Worm (Caenorhabditis elegans): ENCODE measurements around the gene mltn-7.

The mltn-7 gene

ce11 chrV:370033-370432 lies at the start of gene mltn-7:
Gene mltn-7, plus strand, starts transcription at chrV:370333.
- no peak for TF ChIP-seq attf-6 (GFP tag; IDR thresholded peaks at IDR 0.05)
- TF ChIP-seq ztf-25 (GFP tag; IDR thresholded peaks at IDR 0.05): no peak
- no peak for TF ChIP-seq sptf-2 (GFP tag; optimal IDR thresholded peaks at IDR 0.05)
- no peak for TF ChIP-seq ceh-91 (GFP tag; IDR thresholded peaks at IDR 0.05)
- no peak for TF ChIP-seq nhr-90 (tag; optimal IDR thresholded peaks at IDR 0.05)

- TF ChIP-seq F55B11.4 (tag; optimal IDR thresholded peaks at IDR 0.05; ENCODE audit: borderline replicate concordance, insufficient read depth): no peak
- no peak for TF ChIP-seq ceh-79 (tag; optimal IDR thresholded peaks at IDR 0.05)
- no peak for TF ChIP-seq tlf-1 (GFP tag; optimal IDR thresholded peaks at IDR 0.05)
These were observed 39.5 kb upstream of the mltn-7 start, which contains the start of gene abt-4 for ce11 chrV:330625-331024. Gene abt-4, minus strand, starts transcription at chrV:330725.

ce11 chrV:331245-331644 lies 38.9 kb upstream of the mltn-7 start:
- TF ChIP-seq pha-4 (tag; optimal IDR thresholded peaks at IDR 0.05) (no peak), nhr-80 (tag; optimal IDR thresholded peaks at IDR 0.05) (peak; percentile 71), madf-6 (GFP tag; IDR thresholded peaks at IDR 0.05) (no peak), aptf-2 (GFP tag; conservative IDR thresholded peaks at IDR 0.05) (no peak), snpc-3.4 (tag; optimal IDR thresholded peaks at IDR 0.05) (no peak), Y53F4B.3 (GFP tag; IDR thresholded peaks at IDR 0.05) (no peak)

ce11 chrV:332585-332984 lies 37.5 kb upstream of the mltn-7 start:
- no peak for TF ChIP-seq gei-17 (GFP tag; optimal IDR thresholded peaks at IDR 0.05)
- no peak for TF ChIP-seq snpc-1.1 (tag; optimal IDR thresholded peaks at IDR 0.05; ENCODE audit: insufficient read depth)
- TF ChIP-seq pha-4 (tag; optimal IDR thresholded peaks at IDR 0.05): peak; percentile 9
- TF ChIP-seq ets-4 (GFP tag; optimal IDR thresholded peaks at IDR 0.05): peak; percentile 56
- TF ChIP-seq pbrm-1 (GFP tag; IDR thresholded peaks at IDR 0.05): 0 out of 2 replicates have a peak, but pooled peaks have one; percentile 25
- no peak for TF ChIP-seq egl-18 (GFP tag; IDR thresholded peaks at IDR 0.05)
- TF ChIP-seq nhr-90 (tag; optimal IDR thresholded peaks at IDR 0.05): no peak
- TF ChIP-seq Y56A3A.18 (GFP tag; IDR thresholded peaks at IDR 0.05): no peak
- peak; percentile 94 for TF ChIP-seq nhr-80 (tag; optimal IDR thresholded peaks at IDR 0.05)
- no peak for TF ChIP-seq atf-7 (tag; optimal IDR thresholded peaks at IDR 0.05)
- TF ChIP-seq hmg-1.2 (GFP tag; IDR thresholded peaks at IDR 0.05): no peak
- peak; percentile 53 for TF ChIP-seq dox-1 (GFP tag; IDR thresholded peaks at IDR 0.05)
- TF ChIP-seq cebp-1 (GFP tag; IDR thresholded peaks at IDR 0.05): peak; percentile 60; the same call in 1 of the 2 replicates
- peak; percentile 80 for TF ChIP-seq cebp-1 (tag; optimal IDR thresholded peaks at IDR 0.05)
- no peak for TF ChIP-seq ztf-6 (GFP tag; IDR thresholded peaks at IDR 0.05)
- no peak for TF ChIP-seq ztf-26 (tag; optimal IDR thresholded peaks at IDR 0.05)
- TF ChIP-seq let-526 (GFP tag; IDR thresholded peaks at IDR 0.05): no peak
- no peak for TF ChIP-seq snpc-4 (GFP tag; optimal IDR thresholded peaks at IDR 0.05)
- no peak for TF ChIP-seq snpc-4 (tag; optimal IDR thresholded peaks at IDR 0.05)
- TF ChIP-seq madf-10 (tag; optimal IDR thresholded peaks at IDR 0.05): no peak
- TF ChIP-seq ztf-22 (GFP tag; optimal IDR thresholded peaks at IDR 0.05): no peak
- no peak for TF ChIP-seq madf-3 (GFP tag; IDR thresholded peaks at IDR 0.05)
- TF ChIP-seq F57A8.1 (GFP tag; optimal IDR thresholded peaks at IDR 0.05): no peak
